Worm (Caenorhabditis elegans): ENCODE measurements around the gene Y57G11C.48.

ce11 chrIV:14954842-14955241 lies 10.7 kb upstream of the Y57G11C.48 start:
- TF ChIP-seq unc-130 (GFP tag; optimal IDR thresholded peaks at IDR 0.05) (no peak), zip-11 (GFP tag; IDR thresholded peaks at IDR 0.05) (no peak), aha-1 (tag) (no peak), vab-7 (GFP tag; IDR thresholded peaks at IDR 0.05) (no peak), lin-15B (tag; optimal IDR thresholded peaks at IDR 0.05) (no peak), fkh-10 (GFP tag; optimal IDR thresholded peaks at IDR 0.05) (no peak), mes-2 (tag; optimal IDR thresholded peaks at IDR 0.05; ENCODE audit: poor library complexity, severe bottlenecking) (no peak), egl-27 (tag; optimal IDR thresholded peaks at IDR 0.05) (no peak), skn-1 (tag; optimal IDR thresholded peaks at IDR 0.05) (no peak), snpc-1.2 (GFP tag; IDR thresholded peaks at IDR 0.05) (no peak; the same call in 1 of the 2 replicates), zip-2 (tag; optimal IDR thresholded peaks at IDR 0.05) (no peak), F44E2.7 (GFP tag; IDR thresholded peaks at IDR 0.05) (no peak), snpc-4 (tag; optimal IDR thresholded peaks at IDR 0.05) (no peak)

All from whole organism, L4 larva.